Worm (Caenorhabditis elegans) whole organism, early embryonic: ENCODE results near the gene Y60A3A.21.

ENCODE experiments used
- B0310.2 ChIP-seq: sonication (generic microtip); optimal IDR thresholded peaks from 2 replicates; lab custom pipeline; 2016; ENCODE audit warnings: mild to moderate bottlenecking, missing genetic modification characterization, missing compliant biosample characterization
- F13C5.2 ChIP-seq: sonication (generic microtip); optimal IDR thresholded peaks from 2 replicates; lab custom pipeline; 2017; ENCODE audit warnings: mild to moderate bottlenecking, missing genetic modification characterization, inconsistent platforms, missing compliant biosample characterization
- aly-1 ChIP-seq: sonication (generic microtip); optimal IDR thresholded peaks from 2 replicates; lab custom pipeline; 2016; ENCODE audit warnings: missing genetic modification characterization, missing compliant biosample characterization
- ama-1 ChIP-seq: fragments of 150-350 bp; optimal IDR thresholded peaks from 2 replicates; lab custom pipeline; 2014
- ceh-36 ChIP-seq: sonication (generic microtip); optimal IDR thresholded peaks from 2 replicates; lab custom pipeline; 2016; ENCODE audit warnings: missing genetic modification characterization, inconsistent platforms, missing compliant biosample characterization
- ets-7 ChIP-seq: sonication (generic microtip); optimal IDR thresholded peaks from 2 replicates; lab custom pipeline; 2016; ENCODE audit warnings: missing genotype, missing genetic modification characterization, missing compliant biosample characterization
- flt-1 ChIP-seq: fragments of 200-800 bp; sonication (Bioruptor generic); IDR thresholded peaks from 2 replicates; pipeline ENCODE4 v1.3.6; 2022; ENCODE audit warnings: missing genetic modification characterization, missing compliant biosample characterization
- hmg-4 ChIP-seq: fragments of 200-800 bp; sonication (Bioruptor generic); optimal IDR thresholded peaks from 2 replicates; lab custom pipeline; 2018; ENCODE audit warnings: mild to moderate bottlenecking, missing genetic modification characterization, missing compliant biosample characterization
- pes-1 ChIP-seq: fragments of 200-800 bp; sonication (Bioruptor generic); IDR thresholded peaks from 2 replicates; pipeline ENCODE4 v1.3.6; 2022; ENCODE audit warnings: missing genetic modification reagents, missing genetic modification characterization, missing compliant biosample characterization
- scrt-1 ChIP-seq: fragments of 200-800 bp; sonication (Bioruptor generic); IDR thresholded peaks from 2 replicates; pipeline ENCODE4 v1.3.6; 2022; ENCODE audit warnings: missing genetic modification characterization, missing compliant biosample characterization
- sea-1 ChIP-seq: fragments of 200-800 bp; sonication (Bioruptor generic); conservative IDR thresholded peaks from 2 replicates; pipeline ENCODE4 v1.3.6; 2022; ENCODE audit warnings: missing genetic modification characterization, missing compliant biosample characterization
- tbx-11 ChIP-seq: fragments of 200-800 bp; sonication (Bioruptor generic); IDR thresholded peaks from 2 replicates; pipeline ENCODE4 v1.3.6; 2022; ENCODE audit warnings: missing genetic modification characterization, missing compliant biosample characterization
- tbx-37 ChIP-seq: fragments of 200-800 bp; sonication (Bioruptor generic); conservative IDR thresholded peaks from 2 replicates; pipeline ENCODE4 v1.3.6; 2022; ENCODE audit warnings: missing genetic modification reagents, missing genetic modification characterization, missing compliant biosample characterization

ce11 chrV:19972984-19973383 lies 38.8 kb upstream of the Y60A3A.21 start, which contains the start of gene srh-173:
- TF ChIP-seq flt-1 (GFP tag; lab: Robert Waterston, UW) (no peak), F13C5.2 (tag; lab: Kevin White, UChicago) (no peak), sea-1 (GFP tag; lab: Robert Waterston, UW) (no peak), hmg-4 (GFP tag; lab: Kevin White, UChicago) (no peak), ama-1 (lab: Kevin White, UChicago) (no peak), pes-1 (GFP tag; lab: Robert Waterston, UW) (no peak), aly-1 (no peak), ceh-36 (tag; lab: Kevin White, UChicago) (no peak), tbx-37 (GFP tag; lab: Robert Waterston, UW) (no peak), scrt-1 (GFP tag; lab: Robert Waterston, UW) (no peak), ets-7 (tag; lab: Kevin White, UChicago) (no peak), tbx-11 (GFP tag; lab: Robert Waterston, UW) (no peak), B0310.2 (tag; lab: Kevin White, UChicago) (no peak)
